Worm (Caenorhabditis elegans) whole organism, L2 larva: ENCODE data around the gene T28F12.1.
"Not testable (repeated sequence)": the region's sequence is repeated elsewhere in the genome, so short reads cannot be mapped to it uniquely, and the experiment has no call there.

Source experiments
- C34F6.9 ChIP-seq: fragments of 150-350 bp; optimal IDR thresholded peaks from 2 replicates; lab custom pipeline; 2014; ENCODE audit warnings: missing biosample characterization, missing genetic modification characterization
- F13H6.1 ChIP-seq: sonication (generic microtip); optimal IDR thresholded peaks from 2 replicates; lab custom pipeline; 2016; ENCODE audit warnings: missing genetic modification characterization, missing compliant biosample characterization
- Y55F3AM.14 ChIP-seq: fragments of 200-800 bp; sonication (Bioruptor generic); optimal IDR thresholded peaks from 2 replicates; lab custom pipeline; 2018; ENCODE audit warnings: mild to moderate bottlenecking, missing genetic modification characterization, missing compliant biosample characterization
- alr-1 ChIP-seq: fragments of 150-350 bp; optimal IDR thresholded peaks from 2 replicates; lab custom pipeline; 2014; ENCODE audit warnings: missing biosample characterization, missing genetic modification characterization
- aly-2 ChIP-seq: fragments of 150-350 bp; optimal IDR thresholded peaks from 2 replicates; lab custom pipeline; 2014; ENCODE audit warnings: missing biosample characterization, missing genetic modification characterization
- ama-1 ChIP-seq: fragments of 150-350 bp; optimal IDR thresholded peaks from 2 replicates; lab custom pipeline; 2018; ENCODE audit warnings: inconsistent platforms
- blmp-1 ChIP-seq: sonication (generic microtip); optimal IDR thresholded peaks from 2 replicates; lab custom pipeline; 2017; ENCODE audit warnings: missing genetic modification characterization, mild to moderate bottlenecking, missing compliant biosample characterization, antibody characterized with exemption, moderate library complexity; ENCODE audit not compliant: insufficient read depth
- ceh-82 ChIP-seq: fragments of 150-350 bp; optimal IDR thresholded peaks from 2 replicates; lab custom pipeline; 2014; ENCODE audit warnings: missing biosample characterization, missing genetic modification characterization
- crh-2 ChIP-seq: sonication (generic microtip); optimal IDR thresholded peaks from 2 replicates; lab custom pipeline; 2017; ENCODE audit warnings: missing biosample characterization, missing genetic modification characterization
- elt-1 ChIP-seq: fragments of 150-350 bp; optimal IDR thresholded peaks from 2 replicates; lab custom pipeline; 2014; ENCODE audit warnings: missing biosample characterization, missing genetic modification characterization
- fos-1 ChIP-seq: fragments of 150-350 bp; optimal IDR thresholded peaks from 2 replicates; lab custom pipeline; 2014; ENCODE audit warnings: missing biosample characterization, missing genetic modification characterization
- gmeb-1 ChIP-seq: fragments of 150-350 bp; optimal IDR thresholded peaks from 2 replicates; lab custom pipeline; 2014; ENCODE audit warnings: missing biosample characterization, missing genetic modification characterization
- lin-11 ChIP-seq: fragments of 150-350 bp; sonication (generic microtip); optimal IDR thresholded peaks from 2 replicates; lab custom pipeline; 2014; ENCODE audit warnings: missing biosample characterization, missing genetic modification characterization, inconsistent platforms, mixed read lengths
- lsy-2 ChIP-seq, 2 experiments: fragments of 150-350 bp in 1 of 2; sonication (generic microtip) in 1 of 2; optimal IDR thresholded peaks; 2 replicates each; lab custom pipeline; 2014 to 2017; ENCODE audit warnings: missing biosample characterization in 2 of 2, missing genetic modification characterization in 2 of 2
- mbf-1 ChIP-seq: sonication (generic microtip); optimal IDR thresholded peaks from 2 replicates; lab custom pipeline; 2017; ENCODE audit warnings: missing biosample characterization, missing genetic modification characterization
- mdl-1 ChIP-seq, 2 experiments: fragments of 150-350 bp in 1 of 2; sonication (generic microtip) in 1 of 2; optimal IDR thresholded peaks; 2 replicates each; lab custom pipeline; 2017; ENCODE audit warnings: missing biosample characterization in 2 of 2, missing genetic modification characterization in 2 of 2
- nhr-11 ChIP-seq: fragments of 150-350 bp; optimal IDR thresholded peaks from 2 replicates; lab custom pipeline; 2014; ENCODE audit warnings: missing biosample characterization, missing genetic modification characterization
- nhr-12 ChIP-seq: fragments of 150-350 bp; optimal IDR thresholded peaks from 2 replicates; lab custom pipeline; 2014; ENCODE audit warnings: missing biosample characterization, missing genetic modification characterization
- nhr-129 ChIP-seq: fragments of 150-350 bp; optimal IDR thresholded peaks from 2 replicates; lab custom pipeline; 2014; ENCODE audit warnings: missing biosample characterization, missing genetic modification characterization
- nhr-21 ChIP-seq: fragments of 150-350 bp; optimal IDR thresholded peaks from 2 replicates; lab custom pipeline; 2014; ENCODE audit warnings: missing biosample characterization, missing genetic modification characterization
- nhr-23 ChIP-seq: fragments of 150-350 bp; optimal IDR thresholded peaks from 2 replicates; lab custom pipeline; 2014; ENCODE audit warnings: missing biosample characterization, missing genetic modification reagents, missing genetic modification characterization
- nhr-237 ChIP-seq: fragments of 150-350 bp; optimal IDR thresholded peaks from 2 replicates; lab custom pipeline; 2014; ENCODE audit warnings: missing biosample characterization, missing genetic modification characterization
- nhr-25 ChIP-seq: fragments of 150-350 bp; sonication (generic microtip); optimal IDR thresholded peaks from 3 replicates; lab custom pipeline; 2014; ENCODE audit warnings: missing biosample characterization, missing genetic modification characterization
- nhr-6 ChIP-seq: fragments of 150-350 bp; optimal IDR thresholded peaks from 2 replicates; lab custom pipeline; 2014; ENCODE audit warnings: missing biosample characterization, missing genetic modification characterization
- sem-4 ChIP-seq: fragments of 150-350 bp; optimal IDR thresholded peaks from 2 replicates; lab custom pipeline; 2014; ENCODE audit warnings: missing biosample characterization, missing genetic modification reagents, missing genetic modification characterization
- skn-1 ChIP-seq: sonication (generic microtip); optimal IDR thresholded peaks from 2 replicates; lab custom pipeline; 2017; ENCODE audit warnings: missing biosample characterization, missing genetic modification characterization
- sma-3 ChIP-seq: sonication (generic microtip); optimal IDR thresholded peaks from 2 replicates; lab custom pipeline; 2016; ENCODE audit warnings: missing genetic modification reagents, missing genetic modification characterization, missing compliant biosample characterization
- sma-9 ChIP-seq, 2 experiments: fragments of 150-350 bp in 1 of 2; sonication (generic microtip) in 1 of 2; optimal IDR thresholded peaks; 2 replicates each; lab custom pipeline; 2014 to 2016; ENCODE audit warnings: missing genetic modification characterization in 2 of 2, mild to moderate bottlenecking in 1 of 2, missing biosample characterization in 1 of 2, missing compliant biosample characterization in 1 of 2, missing genetic modification reagents in 1 of 2, moderate library complexity in 1 of 2
- snpc-4 ChIP-seq: fragments of 150-350 bp; optimal IDR thresholded peaks from 2 replicates; lab custom pipeline; 2014; ENCODE audit warnings: missing biosample characterization, missing genetic modification characterization
- unc-39 ChIP-seq: fragments of 150-350 bp; optimal IDR thresholded peaks from 2 replicates; lab custom pipeline; 2014; ENCODE audit warnings: missing biosample characterization, missing genetic modification characterization
- unc-62 ChIP-seq: fragments of 150-350 bp; optimal IDR thresholded peaks from 2 replicates; lab custom pipeline; 2014; ENCODE audit warnings: missing biosample characterization, missing genetic modification reagents, missing genetic modification characterization
- zag-1 ChIP-seq: fragments of 150-350 bp; optimal IDR thresholded peaks from 2 replicates; lab custom pipeline; 2014; ENCODE audit warnings: missing biosample characterization, missing genetic modification characterization
- ztf-4 ChIP-seq: fragments of 150-350 bp; optimal IDR thresholded peaks from 2 replicates; lab custom pipeline; 2014; ENCODE audit warnings: missing biosample characterization, missing genetic modification characterization

Gene T28F12.1

ce11 chrV:4512733-4513132 lies at the start of gene T28F12.1:
T28F12.1 (plus strand) TSS chrV:4513033.
- TF ChIP-seq nhr-237 (tag; lab: Kevin White, UChicago) (no peak), crh-2 (tag; lab: Kevin White, UChicago) (no peak), C34F6.9 (tag; lab: Kevin White, UChicago) (no peak), nhr-25 (no peak)

DNA sequence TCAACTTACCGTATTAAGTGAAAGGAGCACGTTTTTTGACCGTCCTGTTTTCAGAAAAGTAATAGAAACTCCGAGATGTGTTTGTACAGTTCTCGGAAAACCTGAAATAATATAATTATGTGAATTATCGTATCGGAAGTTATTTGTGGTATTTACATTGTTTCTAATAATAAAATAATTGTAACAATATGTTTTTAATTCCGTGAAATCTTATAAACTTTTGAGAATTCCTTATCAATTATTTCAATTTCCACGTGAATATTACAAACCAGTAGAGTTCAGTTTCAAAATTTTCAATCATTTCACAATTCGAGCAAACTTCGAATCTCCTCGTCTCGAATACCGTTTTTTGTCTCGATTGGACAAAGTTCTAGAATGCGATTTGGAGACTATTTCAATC lies 41.8 kb upstream of the T28F12.1 start, which contains the start of gene T08H10.3:
TSS of gene T08H10.3 (plus strand) at position 301 of the 400 bp plus-strand sequence.
- no peak for TF ChIP-seq ceh-82 (tag; lab: Kevin White, UChicago)
- TF ChIP-seq elt-1, result no peak

- TF ChIP-seq sem-4, ztf-4, unc-39 (tag; lab: Kevin White, UChicago): not testable (repeated sequence)
Observed at ce11 chrV:4474543-4474942, 38.3 kb upstream of the T28F12.1 start, which contains the start of gene str-35. str-35 (plus strand) TSS chrV:4474843.

DNA sequence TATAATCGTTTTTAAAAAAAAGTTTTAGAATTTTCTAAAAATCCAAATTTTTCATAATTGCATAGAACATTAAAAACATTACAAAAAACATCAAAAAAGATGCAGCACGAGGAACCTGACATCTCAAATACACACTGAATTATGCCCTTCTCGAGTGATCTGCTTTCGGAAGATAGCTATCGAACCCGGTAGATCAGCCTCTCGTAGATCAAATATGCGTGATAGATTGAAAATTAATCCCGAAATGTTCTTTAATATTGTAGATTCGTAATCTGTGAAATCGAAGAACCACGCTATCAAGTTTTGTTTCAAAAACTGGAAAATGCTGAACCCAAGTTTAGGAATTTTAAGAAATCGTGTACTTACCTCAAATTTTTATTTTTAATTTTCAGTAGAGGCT lies 31.0 kb upstream of the T28F12.1 start:
- no peak for TF ChIP-seq gmeb-1 (tag; lab: Kevin White, UChicago)
- TF ChIP-seq ztf-4 (tag; lab: Kevin White, UChicago), result no peak
- TF ChIP-seq sem-4 (tag; lab: Kevin White, UChicago), result no peak
- TF ChIP-seq mbf-1 (tag; lab: Kevin White, UChicago), result no peak
- TF ChIP-seq unc-62 (GFP tag; lab: Kevin White, UChicago), result no peak
- TF ChIP-seq ama-1 (lab: Kevin White, UChicago), result no peak
- no peak for TF ChIP-seq elt-1
- TF ChIP-seq mdl-1 (tag; optimal IDR thresholded peaks at IDR 0.05; lab: Kevin White, UChicago), result no peak
- no peak for TF ChIP-seq aly-2
- TF ChIP-seq, all 48 proteins: peak for 0

DNA sequence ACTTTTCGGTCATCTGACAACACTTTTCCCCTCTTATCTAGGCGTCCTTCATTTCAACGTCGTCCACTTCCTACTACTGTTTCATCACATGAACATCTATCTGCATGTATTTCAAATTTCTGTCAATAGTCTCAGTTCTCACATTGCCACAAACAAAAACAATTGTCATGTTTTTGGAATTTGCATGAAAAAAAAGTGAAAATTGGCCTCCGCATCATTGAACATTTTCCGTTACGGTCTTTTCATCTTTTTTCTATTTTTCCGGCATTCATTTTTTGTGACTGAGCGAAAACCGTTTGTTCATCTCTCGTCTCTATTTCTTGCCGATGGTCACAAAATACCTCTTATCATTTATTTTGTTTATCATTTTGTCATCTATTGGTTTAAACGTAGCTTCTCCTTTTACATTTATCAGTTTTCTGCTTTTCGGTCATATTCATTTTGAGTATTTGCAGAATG lies 29.8 kb upstream of the T28F12.1 start, which contains the start of gene exc-15:
TSS of gene exc-15 (plus strand) at position 411 of the 459 bp plus-strand sequence.
- TF ChIP-seq lin-11 (tag; lab: Kevin White, UChicago), result no peak
- no peak for TF ChIP-seq zag-1
- peak; percentile 56 for TF ChIP-seq blmp-1 (tag; lab: Kevin White, UChicago)
- TF ChIP-seq nhr-6 (tag; lab: Kevin White, UChicago), result no peak
- peak; percentile 49 for TF ChIP-seq nhr-21 (tag; lab: Kevin White, UChicago)
- peak; percentile 85 for TF ChIP-seq nhr-129
- peak; percentile 60 for TF ChIP-seq skn-1
- peak; percentile 35 for TF ChIP-seq sma-9 (GFP tag; optimal IDR thresholded peaks at IDR 0.05; lab: Kevin White, UChicago)
- no peak for TF ChIP-seq sma-9 (tag; optimal IDR thresholded peaks at IDR 0.05; lab: Kevin White, UChicago)
- peak; percentile 19 for TF ChIP-seq sma-3 (GFP tag; lab: Kevin White, UChicago)
- peak; percentile 77 for TF ChIP-seq fos-1 (tag; lab: Kevin White, UChicago)
- TF ChIP-seq Y55F3AM.14 (GFP tag; lab: Kevin White, UChicago), result peak; percentile 29
- peak; percentile 15 for TF ChIP-seq gmeb-1 (tag; lab: Kevin White, UChicago)
- TF ChIP-seq nhr-23 (tag; lab: Kevin White, UChicago), result no peak
- TF ChIP-seq F13H6.1 (tag; lab: Kevin White, UChicago), result peak; percentile 4
- TF ChIP-seq alr-1, result no peak
- peak in 1 of 2 experiments; percentile 39 for TF ChIP-seq lsy-2 (tag; optimal IDR thresholded peaks at IDR 0.05; lab: Kevin White, UChicago)
- peak; percentile 29 for TF ChIP-seq crh-2 (tag; lab: Kevin White, UChicago)
- peak; percentile 66 for TF ChIP-seq nhr-25
- no peak for TF ChIP-seq nhr-12 (tag; lab: Kevin White, UChicago)

ce11 chrV:4486626-4487025 lies 26.2 kb upstream of the T28F12.1 start:
- TF ChIP-seq snpc-4 (no peak), nhr-11 (tag; lab: Kevin White, UChicago) (no peak)
